Worm (Caenorhabditis elegans) whole organism, L1 larva: ENCODE measurements around the gene Y43C5B.3.

Source experiments
- C04F5.9 ChIP-seq: sonication (generic microtip); optimal IDR thresholded peaks from 2 replicates; lab custom pipeline; 2016; ENCODE audit warnings: missing genetic modification characterization, missing compliant biosample characterization
- F16B12.6 ChIP-seq: fragments of 150-350 bp; optimal IDR thresholded peaks from 2 replicates; lab custom pipeline; 2014; ENCODE audit warnings: missing biosample characterization, missing genetic modification characterization
- Y116A8C.19 ChIP-seq: sonication (generic microtip); optimal IDR thresholded peaks from 2 replicates; lab custom pipeline; 2016; ENCODE audit warnings: missing compliant biosample characterization, missing genetic modification characterization, borderline replicate concordance
- aha-1 ChIP-seq: fragments of 150-350 bp; optimal IDR thresholded peaks from 2 replicates; lab custom pipeline; 2014; ENCODE audit warnings: missing biosample characterization, missing genetic modification characterization
- aly-2 ChIP-seq: fragments of 150-350 bp; optimal IDR thresholded peaks from 2 replicates; lab custom pipeline; 2014; ENCODE audit warnings: missing biosample characterization, missing genetic modification characterization
- ama-1 ChIP-seq: fragments of 150-350 bp; optimal IDR thresholded peaks from 2 replicates; lab custom pipeline; 2014
- ceh-63 ChIP-seq: fragments of 200-800 bp; sonication (Bioruptor generic); optimal IDR thresholded peaks from 2 replicates; lab custom pipeline; 2018; ENCODE audit warnings: mild to moderate bottlenecking, missing genetic modification characterization, missing compliant biosample characterization
- ceh-8 ChIP-seq: fragments of 200-800 bp; sonication (Bioruptor generic); optimal IDR thresholded peaks from 2 replicates; lab custom pipeline; 2018; ENCODE audit warnings: mild to moderate bottlenecking, missing genetic modification characterization, moderate library complexity, missing compliant biosample characterization
- ceh-82 ChIP-seq, 3 experiments: fragments of 150-350 bp in 1 of 3; sonication (generic microtip) in 2 of 3; optimal IDR thresholded peaks; 2 replicates each; lab custom pipeline; 2014 to 2017; ENCODE audit warnings: missing biosample characterization in 3 of 3, missing genetic modification characterization in 3 of 3
- ces-1 ChIP-seq: fragments of 150-350 bp; optimal IDR thresholded peaks from 2 replicates; lab custom pipeline; 2014; ENCODE audit warnings: missing biosample characterization, missing genetic modification reagents, missing genetic modification characterization
- dsc-1 ChIP-seq: sonication (generic microtip); optimal IDR thresholded peaks from 2 replicates; lab custom pipeline; 2016; ENCODE audit warnings: mild to moderate bottlenecking, missing genetic modification characterization, missing compliant biosample characterization
- efl-3 ChIP-seq: fragments of 200-800 bp; sonication (Bioruptor generic); optimal IDR thresholded peaks from 2 replicates; lab custom pipeline; 2018; ENCODE audit warnings: mild to moderate bottlenecking, missing genetic modification characterization, missing compliant biosample characterization
- egl-13 ChIP-seq: sonication (generic microtip); optimal IDR thresholded peaks from 2 replicates; lab custom pipeline; 2016; ENCODE audit warnings: missing genotype, missing genetic modification reagents, missing genetic modification characterization, missing compliant biosample characterization
- elt-3 ChIP-seq, 6 experiments: fragments of 150-350 bp in 1 of 6; sonication (generic microtip); optimal IDR thresholded peaks; 2 replicates each; lab custom pipeline; 2017 to 2018; ENCODE audit warnings: missing biosample characterization in 6 of 6, missing genetic modification characterization in 6 of 6, inconsistent platforms in 1 of 6
- fkh-10 ChIP-seq: sonication (generic microtip); optimal IDR thresholded peaks from 2 replicates; lab custom pipeline; 2017; ENCODE audit warnings: missing biosample characterization, missing genetic modification reagents, missing genetic modification characterization
- fkh-8 ChIP-seq: sonication (generic microtip); optimal IDR thresholded peaks from 2 replicates; lab custom pipeline; 2016; ENCODE audit warnings: mild to moderate bottlenecking, missing genetic modification characterization, missing compliant biosample characterization
- fos-1 ChIP-seq: fragments of 150-350 bp; optimal IDR thresholded peaks from 2 replicates; lab custom pipeline; 2014; ENCODE audit warnings: missing biosample characterization, missing genetic modification characterization
- grh-1 ChIP-seq: fragments of 200-800 bp; sonication (Bioruptor generic); IDR thresholded peaks from 2 replicates; pipeline ENCODE4 v1.3.6; 2022; ENCODE audit warnings: missing genetic modification reagents, missing genetic modification characterization, missing compliant biosample characterization
- hlh-4 ChIP-seq: sonication (generic microtip); optimal IDR thresholded peaks from 2 replicates; lab custom pipeline; 2016; ENCODE audit warnings: mild to moderate bottlenecking, missing genetic modification characterization, missing compliant biosample characterization
- hpl-2 ChIP-seq: fragments of 150-350 bp; optimal IDR thresholded peaks from 2 replicates; lab custom pipeline; 2014; ENCODE audit warnings: missing biosample characterization, missing genetic modification reagents, missing genetic modification characterization
- irx-1 ChIP-seq: sonication (generic microtip); optimal IDR thresholded peaks from 2 replicates; lab custom pipeline; 2016; ENCODE audit warnings: missing genetic modification characterization, missing compliant biosample characterization
- lin-13 ChIP-seq: fragments of 150-350 bp; optimal IDR thresholded peaks from 2 replicates; lab custom pipeline; 2014; ENCODE audit warnings: missing biosample characterization, missing genetic modification reagents, missing genetic modification characterization
- lin-39 ChIP-seq: fragments of 150-350 bp; optimal IDR thresholded peaks from 2 replicates; lab custom pipeline; 2014; ENCODE audit warnings: missing biosample characterization, missing genetic modification reagents, missing genetic modification characterization
- lir-3 ChIP-seq: sonication (generic microtip); optimal IDR thresholded peaks from 2 replicates; lab custom pipeline; 2016; ENCODE audit warnings: mild to moderate bottlenecking, missing genetic modification characterization, moderate library complexity, missing compliant biosample characterization; ENCODE audit not compliant: poor library complexity
- lsy-2 ChIP-seq, 2 experiments: fragments of 150-350 bp; optimal IDR thresholded peaks; 2 replicates each; lab custom pipeline; 2014; ENCODE audit warnings: missing biosample characterization in 2 of 2, missing genetic modification characterization in 2 of 2
- mab-9 ChIP-seq: fragments of 200-800 bp; sonication (Bioruptor generic); IDR thresholded peaks from 2 replicates; pipeline ENCODE4 v1.3.6; 2022; ENCODE audit warnings: missing genetic modification reagents, missing genetic modification characterization, missing compliant biosample characterization
- mdl-1 ChIP-seq, 2 experiments: fragments of 150-350 bp; optimal IDR thresholded peaks; 2 replicates each; lab custom pipeline; 2014 to 2017; ENCODE audit warnings: missing biosample characterization in 2 of 2, missing genetic modification characterization in 2 of 2, inconsistent platforms in 1 of 2
- mef-2 ChIP-seq: fragments of 150-350 bp; optimal IDR thresholded peaks from 2 replicates; lab custom pipeline; 2014; ENCODE audit warnings: missing biosample characterization, missing genetic modification characterization
- mep-1 ChIP-seq: fragments of 150-350 bp; optimal IDR thresholded peaks from 2 replicates; lab custom pipeline; 2014; ENCODE audit warnings: missing biosample characterization, missing genetic modification characterization
- nhr-11 ChIP-seq: fragments of 150-350 bp; optimal IDR thresholded peaks from 2 replicates; lab custom pipeline; 2014; ENCODE audit warnings: missing biosample characterization, missing genetic modification characterization
- nhr-12 ChIP-seq: sonication (generic microtip); optimal IDR thresholded peaks from 2 replicates; lab custom pipeline; 2017; ENCODE audit warnings: missing biosample characterization, missing genetic modification characterization
- nhr-20 ChIP-seq: sonication (generic microtip); optimal IDR thresholded peaks from 2 replicates; lab custom pipeline; 2016; ENCODE audit warnings: mild to moderate bottlenecking, missing genetic modification characterization, missing compliant biosample characterization
- nhr-28 ChIP-seq: fragments of 150-350 bp; optimal IDR thresholded peaks from 2 replicates; lab custom pipeline; 2014; ENCODE audit warnings: missing biosample characterization, missing genetic modification characterization
- nhr-71 ChIP-seq: sonication (generic microtip); optimal IDR thresholded peaks from 2 replicates; lab custom pipeline; 2016; ENCODE audit warnings: mild to moderate bottlenecking, missing genetic modification characterization, moderate library complexity, missing compliant biosample characterization
- nhr-76 ChIP-seq: sonication (generic microtip); optimal IDR thresholded peaks from 2 replicates; lab custom pipeline; 2017; ENCODE audit warnings: missing biosample characterization, missing genetic modification characterization
- nhr-77 ChIP-seq: fragments of 150-350 bp; optimal IDR thresholded peaks from 2 replicates; lab custom pipeline; 2014; ENCODE audit warnings: missing biosample characterization, missing genetic modification characterization
- nhr-85 ChIP-seq: sonication (generic microtip); peaks from one replicate; lab custom pipeline; 2016; ENCODE audit warnings: missing genetic modification characterization, inconsistent platforms, missing compliant biosample characterization
- pag-3 ChIP-seq: sonication (generic microtip); optimal IDR thresholded peaks from 2 replicates; lab custom pipeline; 2017; ENCODE audit warnings: missing genetic modification characterization, mild to moderate bottlenecking, missing compliant biosample characterization, antibody characterized with exemption, borderline replicate concordance; ENCODE audit not compliant: insufficient read depth
- pax-3 ChIP-seq: fragments of 200-800 bp; sonication (Bioruptor generic); optimal IDR thresholded peaks from 2 replicates; lab custom pipeline; 2018; ENCODE audit warnings: mild to moderate bottlenecking, missing genetic modification characterization, moderate library complexity, missing compliant biosample characterization
- pqm-1 ChIP-seq: sonication (generic microtip); optimal IDR thresholded peaks from 3 replicates; lab custom pipeline; 2017; ENCODE audit warnings: missing biosample characterization, missing genetic modification characterization
- skn-1 ChIP-seq: fragments of 150-350 bp; optimal IDR thresholded peaks from 2 replicates; lab custom pipeline; 2014; ENCODE audit warnings: missing biosample characterization, missing genetic modification characterization
- snu-23 ChIP-seq: sonication (generic microtip); optimal IDR thresholded peaks from 2 replicates; lab custom pipeline; 2016; ENCODE audit warnings: missing genetic modification characterization, missing compliant biosample characterization
- sox-4 ChIP-seq: sonication (generic microtip); optimal IDR thresholded peaks from 2 replicates; lab custom pipeline; 2016; ENCODE audit warnings: missing genetic modification characterization, missing compliant biosample characterization
- sptf-1 ChIP-seq: fragments of 150-350 bp; optimal IDR thresholded peaks from 2 replicates; lab custom pipeline; 2014; ENCODE audit warnings: missing biosample characterization, missing genetic modification characterization
- sup-37 ChIP-seq: fragments of 200-800 bp; sonication (Bioruptor generic); optimal IDR thresholded peaks from 2 replicates; lab custom pipeline; 2018; ENCODE audit warnings: mild to moderate bottlenecking, missing genetic modification characterization, missing compliant biosample characterization
- swsn-7 ChIP-seq: sonication (generic microtip); optimal IDR thresholded peaks from 2 replicates; lab custom pipeline; 2016; ENCODE audit warnings: missing genetic modification characterization, missing compliant biosample characterization
- tbx-2 ChIP-seq: sonication (generic microtip); optimal IDR thresholded peaks from 2 replicates; lab custom pipeline; 2016; ENCODE audit warnings: missing genetic modification characterization, missing compliant biosample characterization
- unc-130 ChIP-seq: fragments of 150-350 bp; optimal IDR thresholded peaks from 2 replicates; lab custom pipeline; 2017; ENCODE audit warnings: missing biosample characterization, missing genetic modification characterization, inconsistent platforms
- unc-30 ChIP-seq: sonication (generic microtip); optimal IDR thresholded peaks from 2 replicates; lab custom pipeline; 2017; ENCODE audit warnings: missing biosample characterization, missing genetic modification characterization
- unc-62 ChIP-seq: fragments of 150-350 bp; optimal IDR thresholded peaks from 2 replicates; lab custom pipeline; 2014; ENCODE audit warnings: missing biosample characterization, missing genetic modification reagents, missing genetic modification characterization
- unc-98 ChIP-seq: fragments of 200-800 bp; sonication (Bioruptor generic); IDR thresholded peaks from 2 replicates; pipeline ENCODE4 v1.3.6; 2022; ENCODE audit warnings: missing genetic modification characterization, missing compliant biosample characterization
- zag-1 ChIP-seq: fragments of 150-350 bp; optimal IDR thresholded peaks from 2 replicates; lab custom pipeline; 2014; ENCODE audit warnings: missing biosample characterization, missing genetic modification characterization
- zip-4 ChIP-seq: fragments of 200-800 bp; sonication (Bioruptor generic); optimal IDR thresholded peaks from 2 replicates; lab custom pipeline; 2018; ENCODE audit warnings: mild to moderate bottlenecking, missing genetic modification characterization, moderate library complexity, missing compliant biosample characterization
- ztf-11 ChIP-seq, 2 experiments: sonication (generic microtip); optimal IDR thresholded peaks; 2 replicates each; lab custom pipeline; 2016 to 2017; ENCODE audit warnings: missing genetic modification characterization in 2 of 2, missing biosample characterization in 1 of 2, missing compliant biosample characterization in 1 of 2

The Y43C5B.3 gene

ce11 chrIV:10344621-10345020 is 5.8 kb upstream of the Y43C5B.3 start (continued):
- TF ChIP-seq zip-4 (GFP tag; lab: Kevin White, UChicago): no peak
- no peak for TF ChIP-seq zag-1 (tag; lab: Kevin White, UChicago)
- TF ChIP-seq unc-30 (tag; lab: Kevin White, UChicago): no peak
- peak; percentile 24 for TF ChIP-seq dsc-1 (tag; lab: Kevin White, UChicago)
- TF ChIP-seq tbx-2 (tag; lab: Kevin White, UChicago): peak; percentile 55
- TF ChIP-seq unc-98: no peak
- no peak for TF ChIP-seq efl-3 (GFP tag; lab: Kevin White, UChicago)
- TF ChIP-seq pax-3 (tag; lab: Kevin White, UChicago): no peak
- TF ChIP-seq unc-130: no peak
- TF ChIP-seq sptf-1 (tag; lab: Kevin White, UChicago): no peak
- TF ChIP-seq Y116A8C.19 (tag; lab: Kevin White, UChicago): no peak
- TF ChIP-seq lir-3 (tag; lab: Kevin White, UChicago): no peak
- no peak for TF ChIP-seq fos-1 (tag; lab: Kevin White, UChicago)
- no peak for TF ChIP-seq aly-2 (tag; lab: Kevin White, UChicago)
- no peak for TF ChIP-seq F16B12.6 (tag; lab: Kevin White, UChicago)
- peak; percentile 61 for TF ChIP-seq mep-1 (tag; lab: Kevin White, UChicago)
- no peak for TF ChIP-seq elt-3 (tag; optimal IDR thresholded peaks at IDR 0.05; lab: Kevin White, UChicago)
- no peak for TF ChIP-seq aha-1
- no peak for TF ChIP-seq sup-37
- TF ChIP-seq sox-4 (tag; lab: Kevin White, UChicago): no peak
- TF ChIP-seq lin-13 (GFP tag; lab: Kevin White, UChicago): no peak
- TF ChIP-seq nhr-12: no peak
- no peak for TF ChIP-seq ztf-11 (tag; optimal IDR thresholded peaks at IDR 0.05; lab: Kevin White, UChicago)
- TF ChIP-seq nhr-20 (tag; lab: Kevin White, UChicago): no peak
- no peak for TF ChIP-seq nhr-11 (tag; lab: Kevin White, UChicago)
- peak; percentile 52 for TF ChIP-seq fkh-8 (tag; lab: Kevin White, UChicago)
- TF ChIP-seq hlh-4 (tag; lab: Kevin White, UChicago): no peak
- peak; percentile 46 for TF ChIP-seq swsn-7 (tag; lab: Kevin White, UChicago)
- no peak for TF ChIP-seq mdl-1 (tag; optimal IDR thresholded peaks at IDR 0.05; lab: Kevin White, UChicago)
- TF ChIP-seq ama-1 (lab: Kevin White, UChicago): no peak
- no peak for TF ChIP-seq grh-1 (GFP tag; lab: Robert Waterston, UW)
- no peak for TF ChIP-seq irx-1 (tag; lab: Kevin White, UChicago)
- no peak for TF ChIP-seq nhr-28
- peak; percentile 55 for TF ChIP-seq snu-23 (GFP tag; lab: Kevin White, UChicago)
- TF ChIP-seq nhr-76 (tag; lab: Kevin White, UChicago): no peak
- no peak for TF ChIP-seq skn-1
- no peak for TF ChIP-seq lin-39 (tag; lab: Kevin White, UChicago)
- TF ChIP-seq nhr-71 (tag; lab: Kevin White, UChicago): peak; percentile 56
- no peak for TF ChIP-seq C04F5.9 (tag; lab: Kevin White, UChicago)
- peak; percentile 20 for TF ChIP-seq egl-13 (tag; lab: Kevin White, UChicago)
- TF ChIP-seq lsy-2 (tag; optimal IDR thresholded peaks at IDR 0.05; lab: Kevin White, UChicago): peak; percentile 28 to 43
- TF ChIP-seq ceh-8 (GFP tag; lab: Kevin White, UChicago): no peak
- TF ChIP-seq nhr-85: no peak
- no peak for TF ChIP-seq ces-1 (GFP tag; lab: Kevin White, UChicago)
- no peak for TF ChIP-seq ceh-63 (GFP tag; lab: Kevin White, UChicago)
- no peak for TF ChIP-seq nhr-77 (tag; lab: Kevin White, UChicago)
- no peak for TF ChIP-seq mab-9 (GFP tag; lab: Robert Waterston, UW)
- TF ChIP-seq hpl-2 (GFP tag; lab: Kevin White, UChicago): no peak
- no peak for TF ChIP-seq unc-62 (GFP tag; lab: Kevin White, UChicago)
- TF ChIP-seq mef-2 (tag; lab: Kevin White, UChicago): no peak
- TF ChIP-seq pqm-1: no peak
- TF ChIP-seq ceh-82 (tag; optimal IDR thresholded peaks at IDR 0.05; lab: Kevin White, UChicago): peak in 2 of 3 experiments; percentile 14 to 63
- no peak for TF ChIP-seq pag-3 (tag; lab: Kevin White, UChicago)
- TF ChIP-seq fkh-10 (GFP tag; lab: Kevin White, UChicago): peak; percentile 15
